Worm (Caenorhabditis elegans) whole organism, L4/young adult: ENCODE measurements around the gene F44G4.1.

Experiments used
- W03F9.2 ChIP-seq: fragments of 150-350 bp; optimal IDR thresholded peaks from 2 replicates; lab custom pipeline; 2014; ENCODE audit warnings: missing biosample characterization, missing genetic modification characterization
- dao-5 ChIP-seq: sonication (generic microtip); optimal IDR thresholded peaks from 2 replicates; lab custom pipeline; 2016; ENCODE audit warnings: missing genotype, missing genetic modification characterization, moderate library complexity, missing compliant biosample characterization
- him-1 ChIP-seq: sonication (generic microtip); optimal IDR thresholded peaks from 2 replicates; lab custom pipeline; 2016; ENCODE audit warnings: missing genotype, missing genetic modification reagents, missing genetic modification characterization, missing compliant biosample characterization

Gene F44G4.1

DNA sequence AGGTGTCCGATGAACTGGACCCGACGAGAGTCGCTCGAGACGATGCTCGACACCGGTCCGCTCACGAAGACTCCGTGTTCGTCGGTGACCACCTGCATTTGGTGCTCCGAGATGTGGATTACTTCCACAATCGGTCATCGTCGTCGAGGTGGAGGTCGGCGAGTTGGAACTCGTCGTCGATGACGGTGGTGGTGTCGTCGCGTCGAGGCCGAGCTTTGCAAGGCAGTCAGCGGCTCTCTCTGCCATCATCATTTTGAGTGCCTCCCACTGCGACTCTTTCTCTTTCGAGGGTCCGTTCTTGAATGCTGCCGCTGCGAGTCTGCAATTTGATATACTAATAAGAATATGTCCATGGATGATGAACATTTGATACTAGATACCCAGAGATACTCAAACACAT, 13.3 kb downstream of the F44G4.1 start:
- TF ChIP-seq him-1 (tag; lab: Kevin White, UChicago) (no peak), W03F9.2 (no peak), dao-5 (no peak)

ce11 chrII:9009976-9010702, 15.7 kb downstream of the F44G4.1 start:
- no peak for TF ChIP-seq him-1 (tag; lab: Kevin White, UChicago)
- no peak for TF ChIP-seq dao-5
- no peak for TF ChIP-seq W03F9.2

- TF ChIP-seq W03F9.2 (no peak), dao-5 (no peak), him-1 (tag; lab: Kevin White, UChicago) (no peak)
Observed at ce11 chrII:9010708-9011107, 16.3 kb downstream of the F44G4.1 start.

DNA sequence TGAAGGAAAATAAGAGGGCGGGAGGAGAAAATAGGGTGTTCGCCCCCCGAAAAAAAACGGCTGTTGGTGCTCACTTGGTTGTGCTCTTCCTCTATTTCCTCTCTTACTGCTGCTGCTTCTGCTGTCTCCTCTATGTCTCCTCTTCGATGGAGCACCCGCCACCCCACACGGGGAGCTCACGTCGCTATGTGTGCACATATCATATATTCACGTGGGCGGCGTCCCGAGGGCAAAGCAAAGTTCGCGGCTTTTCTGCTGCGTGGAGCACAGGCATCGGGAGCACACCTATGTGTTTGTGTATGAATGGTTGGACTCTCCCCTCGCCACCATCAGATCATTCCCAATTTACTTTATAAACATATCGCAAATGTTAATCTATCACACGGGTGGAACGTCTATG, 18.9 kb downstream of the F44G4.1 start:
- TF ChIP-seq dao-5 (no peak), W03F9.2 (no peak), him-1 (tag; lab: Kevin White, UChicago) (no peak)

DNA sequence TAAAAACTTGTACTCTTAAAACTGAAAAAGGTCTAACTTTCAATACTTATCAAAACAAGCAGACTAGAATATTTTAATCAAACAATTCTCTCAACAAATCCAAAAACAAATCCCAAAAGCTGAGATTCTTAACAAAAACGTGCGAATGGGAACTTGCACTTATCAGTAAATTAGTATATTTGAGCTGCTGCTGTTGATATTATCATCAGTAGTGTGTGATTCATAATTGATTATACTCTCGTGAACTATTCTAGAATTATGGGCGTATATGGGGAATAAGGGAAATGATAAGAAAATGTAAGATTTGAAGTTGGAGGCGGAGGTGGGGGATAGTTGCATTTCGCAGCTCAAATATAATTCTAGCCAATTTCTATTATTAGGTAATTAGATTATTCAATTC, 19.8 kb downstream of the F44G4.1 start:
- no peak for TF ChIP-seq him-1 (tag; lab: Kevin White, UChicago)
- TF ChIP-seq dao-5: no peak
- no peak for TF ChIP-seq W03F9.2

- TF ChIP-seq dao-5 (no peak), W03F9.2 (no peak), him-1 (tag; lab: Kevin White, UChicago) (no peak)
Observed at ce11 chrII:9014877-9015505, 20.6 kb downstream of the F44G4.1 start.

- TF ChIP-seq W03F9.2 (no peak), him-1 (tag; lab: Kevin White, UChicago) (no peak), dao-5 (no peak)
Observed at ce11 chrII:9017628-9018027, 23.2 kb downstream of the F44G4.1 start.

DNA sequence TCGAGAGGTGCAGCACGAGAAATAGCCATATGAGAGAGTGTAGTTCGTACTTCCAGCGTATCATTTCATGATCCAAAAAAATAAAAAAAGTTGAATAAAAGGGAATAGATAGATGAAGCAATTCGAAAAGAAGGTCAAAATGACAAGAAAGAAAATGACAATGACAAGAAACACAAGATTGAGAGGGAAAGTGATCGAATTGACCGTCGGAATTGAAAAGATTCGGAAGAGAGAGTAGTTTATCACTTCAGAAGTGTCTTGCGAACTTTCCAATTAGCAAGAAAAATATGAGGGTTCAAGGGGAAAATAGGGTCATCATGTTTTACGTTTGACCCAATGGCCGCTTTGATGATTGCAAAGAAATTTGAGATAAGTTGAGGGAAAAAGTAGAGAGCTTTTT, 25.3 kb downstream of the F44G4.1 start, which contains the start of gene dep-1:
Gene dep-1 (minus strand): TSS at position 95 of the 400 bp plus-strand sequence.
- TF ChIP-seq W03F9.2 (no peak), him-1 (tag; lab: Kevin White, UChicago) (no peak), dao-5 (no peak)

DNA sequence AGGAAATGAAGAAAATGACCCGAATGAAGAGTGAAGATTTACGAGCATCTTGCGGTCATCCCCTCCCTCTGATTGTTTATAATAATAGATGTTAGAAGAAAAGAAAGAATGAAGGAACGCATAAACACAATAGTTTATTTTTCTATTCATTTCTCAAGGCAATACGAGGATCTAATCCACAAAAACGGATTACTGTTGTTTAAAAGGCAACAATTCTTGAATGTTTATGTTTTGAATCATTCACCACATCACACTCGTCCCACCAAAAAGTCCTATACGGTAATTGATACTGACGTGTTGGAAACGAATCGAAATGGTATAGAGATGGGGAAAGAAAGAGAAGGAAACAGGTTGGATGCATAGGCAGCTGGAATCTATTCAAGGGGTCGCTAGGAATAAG, 27.2 kb downstream of the F44G4.1 start:
- TF ChIP-seq dao-5: no peak
- no peak for TF ChIP-seq W03F9.2
- no peak for TF ChIP-seq him-1 (tag; lab: Kevin White, UChicago)

DNA sequence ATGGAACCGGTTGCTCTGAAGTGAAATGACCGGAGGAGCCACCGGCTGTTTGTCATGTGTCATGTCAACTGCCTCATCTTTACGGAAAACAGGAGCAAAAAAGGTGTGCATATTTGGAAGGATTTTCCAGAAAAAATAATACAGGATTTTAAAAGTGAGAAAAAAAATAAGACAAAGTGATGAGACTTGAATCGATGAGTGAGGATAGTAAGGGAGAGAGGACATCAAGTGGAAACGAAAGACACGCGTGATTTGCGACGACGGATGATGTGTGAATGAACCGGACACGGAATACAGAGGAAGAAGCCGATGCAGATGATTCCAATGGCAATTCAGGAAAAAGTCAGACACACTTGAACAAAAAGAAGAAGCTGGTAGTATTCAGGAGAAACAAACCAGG, 29.9 kb downstream of the F44G4.1 start:
- TF ChIP-seq dao-5 (no peak), him-1 (tag; lab: Kevin White, UChicago) (no peak), W03F9.2 (no peak)

DNA sequence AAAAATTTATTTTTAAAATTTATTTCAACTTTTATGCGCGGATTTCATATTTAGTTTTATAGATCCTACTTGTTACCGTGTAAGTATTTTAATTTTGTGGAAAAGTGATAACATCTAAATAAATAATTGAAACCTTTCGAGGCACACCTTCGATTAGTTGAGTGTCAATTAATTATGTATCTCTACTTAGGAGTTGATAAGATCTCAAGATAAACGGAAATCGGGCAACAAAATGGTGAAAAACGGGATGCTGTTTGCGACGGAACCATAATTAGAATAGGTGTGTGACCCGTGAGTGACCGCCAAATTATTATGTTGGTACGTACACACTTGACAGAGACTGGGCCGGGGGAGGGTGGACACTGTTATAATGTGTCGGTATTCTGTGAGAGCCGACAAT, 31.9 kb downstream of the F44G4.1 start:
- no peak for TF ChIP-seq him-1 (tag; lab: Kevin White, UChicago)
- no peak for TF ChIP-seq dao-5
- no peak for TF ChIP-seq W03F9.2

DNA sequence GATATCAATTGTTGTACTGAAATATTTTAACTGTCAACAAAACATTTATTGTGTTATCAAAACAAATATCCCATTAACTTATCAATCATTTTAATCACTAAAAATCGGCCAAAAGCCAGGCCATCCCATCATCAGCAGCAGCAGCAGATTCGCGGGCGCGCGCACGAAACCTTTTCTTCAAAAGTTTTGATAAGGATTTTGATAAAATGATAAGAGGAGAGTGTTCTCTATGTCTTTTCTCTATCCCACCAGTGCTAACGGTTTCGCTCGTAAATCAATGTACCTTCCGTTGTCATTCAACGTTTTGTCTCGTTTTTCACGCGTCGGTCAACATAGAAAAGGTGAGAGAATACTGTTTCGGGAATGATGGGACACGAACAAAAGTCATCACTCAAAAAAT, 33.7 kb downstream of the F44G4.1 start:
- TF ChIP-seq W03F9.2 (no peak), him-1 (tag; lab: Kevin White, UChicago) (no peak), dao-5 (no peak)

ce11 chrII:9029218-9029672, 34.8 kb downstream of the F44G4.1 start, which contains the start of gene F37B12.1:
TSS of gene F37B12.1 (minus strand) at chrII:9029268.
- TF ChIP-seq him-1 (tag; lab: Kevin White, UChicago): no peak
- no peak for TF ChIP-seq dao-5
- TF ChIP-seq W03F9.2: no peak

- no peak for TF ChIP-seq dao-5
- no peak for TF ChIP-seq W03F9.2
- no peak for TF ChIP-seq him-1 (tag; lab: Kevin White, UChicago)
Observed at ce11 chrII:9031891-9032290, 37.5 kb downstream of the F44G4.1 start.

DNA sequence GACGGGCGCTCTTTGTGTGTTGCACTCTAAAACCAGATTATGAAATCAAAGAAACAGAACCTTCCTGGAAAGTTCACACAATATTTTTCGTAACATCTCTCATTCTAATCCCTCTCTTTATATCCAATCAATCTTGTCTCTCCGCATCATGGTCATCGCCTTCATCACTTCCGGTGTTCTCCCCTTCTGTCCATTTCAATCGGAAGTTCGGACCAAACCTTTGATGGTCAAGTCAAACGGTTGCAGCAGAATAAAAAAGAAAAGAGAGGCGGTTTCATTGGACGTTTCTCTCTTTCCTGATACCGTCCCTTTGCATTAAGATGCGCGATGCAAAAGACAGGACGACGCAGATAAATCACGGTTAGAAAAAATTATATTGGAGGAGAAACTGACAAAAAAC, 38.6 kb downstream of the F44G4.1 start:
- TF ChIP-seq him-1 (tag; lab: Kevin White, UChicago) (no peak), W03F9.2 (no peak), dao-5 (no peak)
